Fruit fly (Drosophila melanogaster) whole organism, wandering third instar larva: Measurements from ENCODE around the gene CG18249.

Source experiments
- Abd-B ChIP-seq: fragments of >200 bp; optimal IDR thresholded peaks from 2 replicates; lab custom pipeline; 2017; ENCODE audit warnings: missing biosample characterization, missing genetic modification characterization
- CG32264 ChIP-seq: fragments of 200-800 bp; sonication (Bioruptor generic); optimal IDR thresholded peaks from 2 replicates; lab custom pipeline; 2016; ENCODE audit warnings: missing biosample characterization, missing genetic modification characterization
- CG9705 ChIP-seq: fragments of 200-800 bp; sonication (Bioruptor generic); optimal IDR thresholded peaks from 2 replicates; lab custom pipeline; 2018; ENCODE audit warnings: missing biosample characterization, mild to moderate bottlenecking, missing genetic modification characterization
- CrebA ChIP-seq: fragments of 200-800 bp; sonication (Bioruptor generic); optimal IDR thresholded peaks from 2 replicates; lab custom pipeline; 2016; ENCODE audit warnings: missing biosample characterization, mild to moderate bottlenecking, missing genetic modification characterization, borderline replicate concordance
- Dfd ChIP-seq: fragments of >200 bp; optimal IDR thresholded peaks from 2 replicates; lab custom pipeline; 2017; ENCODE audit warnings: missing biosample characterization, missing genetic modification characterization
- Dif ChIP-seq: fragments of 200-275, 200-300 bp; sonication (Bioruptor generic); optimal IDR thresholded peaks from 2 replicates; lab custom pipeline; 2018; ENCODE audit warnings: missing biosample characterization, missing genetic modification characterization; ENCODE audit not compliant: partially characterized antibody
- GATAd ChIP-seq: sonication (Bioruptor generic); optimal IDR thresholded peaks from 2 replicates; lab custom pipeline; 2016; ENCODE audit warnings: missing biosample characterization, missing genetic modification characterization
- HLH106 ChIP-seq: fragments of 200-800 bp; optimal IDR thresholded peaks from 3 replicates; lab custom pipeline; 2019; ENCODE audit warnings: missing biosample characterization, mild to moderate bottlenecking, missing genetic modification characterization, moderate library complexity
- Hnf4 ChIP-seq: fragments of 200-800 bp; sonication (Bioruptor generic); optimal IDR thresholded peaks from 2 replicates; lab custom pipeline; 2016; ENCODE audit warnings: missing biosample characterization, mild to moderate bottlenecking, missing genetic modification characterization
- Hr78 ChIP-seq: fragments of >200 bp; optimal IDR thresholded peaks from 2 replicates; lab custom pipeline; 2017; ENCODE audit warnings: missing biosample characterization, missing genetic modification characterization
- Hr83 ChIP-seq: fragments of 200-300 bp; sonication (Bioruptor generic); optimal IDR thresholded peaks from 2 replicates; lab custom pipeline; 2016; ENCODE audit warnings: missing biosample characterization, mild to moderate bottlenecking, missing genetic modification characterization, moderate library complexity; ENCODE audit not compliant: poor library complexity, severe bottlenecking
- Jra ChIP-seq: sonication (Bioruptor generic); optimal IDR thresholded peaks from 2 replicates; lab custom pipeline; 2016; ENCODE audit warnings: missing biosample characterization, missing genetic modification characterization
- Mio ChIP-seq: sonication (Bioruptor generic); optimal IDR thresholded peaks from 2 replicates; lab custom pipeline; 2016; ENCODE audit warnings: missing biosample characterization, missing genetic modification characterization
- Myc ChIP-seq: fragments of >200 bp; optimal IDR thresholded peaks from 2 replicates; lab custom pipeline; 2017
- N ChIP-seq: fragments of >200 bp; optimal IDR thresholded peaks from 2 replicates; lab custom pipeline; 2018; ENCODE audit warnings: missing biosample characterization, missing external identifiers, missing genetic modification characterization
- OdsH ChIP-seq: fragments of 200-800 bp; sonication (Bioruptor generic); optimal IDR thresholded peaks from 2 replicates; lab custom pipeline; 2016; ENCODE audit warnings: missing biosample characterization, mild to moderate bottlenecking, missing genetic modification characterization
- Rel ChIP-seq, 2 experiments: fragments of 200-800 bp; sonication (Bioruptor generic) in 1 of 2; optimal IDR thresholded peaks; 2 replicates in 1 of 2; 3 replicates in 1 of 2; lab custom pipeline; 2016 to 2019; ENCODE audit warnings: mild to moderate bottlenecking in 2 of 2, missing biosample characterization in 2 of 2, missing genetic modification characterization in 2 of 2, moderate library complexity in 1 of 2
- Sp1 ChIP-seq: fragments of 200-800 bp; sonication (Bioruptor generic); optimal IDR thresholded peaks from 3 replicates; lab custom pipeline; 2019; ENCODE audit warnings: missing biosample characterization, mild to moderate bottlenecking, missing genetic modification characterization, moderate library complexity
- Vsx2 ChIP-seq: fragments of 200-300, 225-300 bp; sonication (Bioruptor generic); optimal IDR thresholded peaks from 2 replicates; lab custom pipeline; 2018; ENCODE audit warnings: missing biosample characterization, missing genetic modification characterization; ENCODE audit not compliant: partially characterized antibody
- br ChIP-seq: fragments of 200-800 bp; sonication (Bioruptor generic); optimal IDR thresholded peaks from 2 replicates; lab custom pipeline; 2016; ENCODE audit warnings: missing biosample characterization, missing genetic modification characterization
- brk ChIP-seq: fragments of 200-800 bp; sonication (Bioruptor generic); optimal IDR thresholded peaks from 2 replicates; lab custom pipeline; 2016; ENCODE audit warnings: missing biosample characterization, mild to moderate bottlenecking, missing genetic modification characterization
- dl ChIP-seq, 2 experiments: fragments of 175-275, 200-275 bp in 1 of 2; fragments of 200-275 bp in 1 of 2; sonication (Bioruptor generic); optimal IDR thresholded peaks; lab custom pipeline; 2018; ENCODE audit warnings: mild to moderate bottlenecking in 2 of 2, missing biosample characterization in 2 of 2, missing genetic modification characterization in 2 of 2, moderate library complexity in 2 of 2; ENCODE audit not compliant: partially characterized antibody in 2 of 2, insufficient read depth in 1 of 2
- dmrt93B ChIP-seq: fragments of 200-800 bp; sonication (Bioruptor generic); optimal IDR thresholded peaks from 2 replicates; lab custom pipeline; 2018; ENCODE audit warnings: missing biosample characterization, mild to moderate bottlenecking, missing genetic modification characterization
- dsf ChIP-seq: sonication (Bioruptor generic); optimal IDR thresholded peaks from 2 replicates; lab custom pipeline; 2016; ENCODE audit warnings: missing biosample characterization, missing genetic modification characterization, borderline replicate concordance
- ey ChIP-seq: fragments of 200-800 bp; sonication (Bioruptor generic); optimal IDR thresholded peaks from 2 replicates; lab custom pipeline; 2016; ENCODE audit warnings: missing biosample characterization, missing genetic modification characterization
- foxo ChIP-seq, 2 experiments: fragments of 200-800 bp; sonication (Bioruptor generic); optimal IDR thresholded peaks; 2 replicates in 1 of 2; 3 replicates in 1 of 2; lab custom pipeline; 2016 to 2017; ENCODE audit warnings: missing biosample characterization in 2 of 2, missing genetic modification characterization in 2 of 2
- fru ChIP-seq: fragments of 200-800 bp; sonication (Bioruptor generic); optimal IDR thresholded peaks from 3 replicates; lab custom pipeline; 2016; ENCODE audit warnings: missing biosample characterization, mild to moderate bottlenecking, missing genetic modification characterization
- h ChIP-seq: fragments of 200-800 bp; sonication (Bioruptor generic); optimal IDR thresholded peaks from 3 replicates; lab custom pipeline; 2016; ENCODE audit warnings: missing biosample characterization, mild to moderate bottlenecking, missing genetic modification characterization
- jim ChIP-seq: fragments of 175-275, 200-325 bp; sonication (Bioruptor generic); optimal IDR thresholded peaks from 2 replicates; lab custom pipeline; 2016; ENCODE audit warnings: missing biosample characterization, mild to moderate bottlenecking, missing genetic modification characterization
- lola ChIP-seq: fragments of >200 bp; optimal IDR thresholded peaks from 2 replicates; lab custom pipeline; 2017; ENCODE audit warnings: missing biosample characterization, missing genetic modification characterization
- pan ChIP-seq: fragments of >200 bp; optimal IDR thresholded peaks from 2 replicates; lab custom pipeline; 2017
- psq ChIP-seq: fragments of 200-800 bp; sonication (Bioruptor generic); optimal IDR thresholded peaks from 3 replicates; lab custom pipeline; 2017; ENCODE audit warnings: missing biosample characterization, mild to moderate bottlenecking, missing genetic modification characterization, moderate library complexity
- rgr ChIP-seq: fragments of 200-800 bp; sonication (Bioruptor generic); optimal IDR thresholded peaks from 3 replicates; lab custom pipeline; 2016; ENCODE audit warnings: missing biosample characterization, mild to moderate bottlenecking, missing genetic modification characterization
- sage ChIP-seq: fragments of 200-800 bp; sonication (Bioruptor generic); optimal IDR thresholded peaks from 2 replicates; lab custom pipeline; 2016; ENCODE audit warnings: missing biosample characterization, mild to moderate bottlenecking, missing genetic modification characterization
- sv ChIP-seq: fragments of 200-800 bp; sonication (Bioruptor generic); optimal IDR thresholded peaks from 3 replicates; lab custom pipeline; 2016; ENCODE audit warnings: missing biosample characterization, missing genetic modification characterization
- tai ChIP-seq: sonication (Bioruptor generic); optimal IDR thresholded peaks from 2 replicates; lab custom pipeline; 2016; ENCODE audit warnings: missing biosample characterization, missing genetic modification characterization
- usp ChIP-seq: fragments of >200 bp; optimal IDR thresholded peaks from 2 replicates; lab custom pipeline; 2017; ENCODE audit warnings: missing biosample characterization, missing genetic modification characterization
- woc ChIP-seq: sonication (Bioruptor generic); optimal IDR thresholded peaks from 2 replicates; lab custom pipeline; 2016; ENCODE audit warnings: missing biosample characterization, mild to moderate bottlenecking, missing genetic modification characterization

The CG18249 gene

dm6 chr3R:8256040-8256439 is 36.1 kb downstream of the CG18249 start:
- no peak for TF ChIP-seq dmrt93B (GFP tag; lab: Kevin White, UChicago)
- TF ChIP-seq Sp1 (GFP tag; lab: Kevin White, UChicago), result no peak
- TF ChIP-seq jim (GFP tag; lab: Kevin White, UChicago), result no peak
- TF ChIP-seq foxo (GFP tag; optimal IDR thresholded peaks at IDR 0.05; lab: Kevin White, UChicago), result no peak
- no peak for TF ChIP-seq brk (GFP tag; lab: Kevin White, UChicago)

DNA sequence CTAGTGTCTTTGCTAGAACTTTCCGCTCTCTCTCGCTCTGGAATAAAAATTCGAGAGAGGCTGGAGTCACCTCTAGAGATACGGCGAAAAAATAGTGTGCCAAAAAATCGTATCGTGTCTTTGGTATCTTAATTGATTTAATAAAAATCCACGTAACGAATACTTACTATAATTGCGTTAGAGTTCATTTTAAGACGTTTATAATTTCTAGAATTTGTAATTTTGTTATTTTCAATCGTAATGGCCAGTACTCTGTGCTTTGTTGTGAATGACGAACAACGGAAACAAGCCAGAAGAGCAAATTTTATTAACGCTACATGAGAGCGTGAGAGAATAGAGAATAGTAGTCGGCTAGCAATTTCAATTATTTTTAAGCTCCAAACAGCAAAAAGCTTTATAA is 41.7 kb downstream of the CG18249 start:
- TF ChIP-seq Abd-B (GFP tag; lab: Kevin White, UChicago) (no peak), jim (GFP tag; lab: Kevin White, UChicago) (no peak), Vsx2 (GFP tag; lab: Kevin White, UChicago) (peak; percentile 17), Rel (GFP tag; optimal IDR thresholded peaks at IDR 0.05; lab: Kevin White, UChicago) (no peak), Rel (tag; optimal IDR thresholded peaks at IDR 0.05; lab: Kevin White, UChicago) (no peak)

DNA sequence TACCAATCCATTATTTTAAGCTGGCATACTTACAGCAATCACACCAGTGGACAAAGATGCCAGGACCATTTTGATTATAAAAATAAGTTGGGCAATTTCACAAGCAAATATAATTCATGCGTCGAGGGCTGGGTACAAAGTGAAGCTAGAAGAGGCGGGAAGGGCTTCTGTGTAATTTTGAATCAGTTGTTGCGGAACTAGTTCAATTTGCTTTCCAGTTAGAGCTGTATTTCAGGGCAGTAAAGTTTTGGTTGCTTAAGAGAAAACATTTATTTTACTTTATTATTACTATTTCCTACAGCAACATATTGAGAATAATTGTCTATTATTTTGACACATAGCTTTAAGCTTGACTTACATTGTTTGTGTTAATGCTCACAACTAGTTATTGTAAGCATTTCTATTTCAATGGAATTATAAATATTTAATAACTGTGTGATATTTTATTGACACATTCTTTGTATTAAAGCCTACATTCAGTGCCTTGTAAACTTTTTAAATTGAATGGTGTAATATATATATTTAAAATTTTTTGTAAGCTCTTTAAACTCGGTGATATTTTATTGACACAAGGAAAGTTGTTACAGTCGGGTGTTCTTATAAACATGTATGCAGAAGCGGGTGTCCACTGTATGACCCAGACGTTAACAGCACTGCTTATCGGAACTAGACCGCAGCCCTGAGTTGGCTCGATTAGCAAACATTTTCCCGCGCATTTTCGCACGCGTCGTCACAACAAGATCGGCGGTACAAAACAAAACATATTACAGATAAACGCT is 44.5 kb downstream of the CG18249 start, which contains the start of the genes RPA1 and Mcm2:
RPA1 (minus strand) TSS at position 150 of the 779 bp plus-strand sequence.
Mcm2 (plus strand) TSS at position 669 of the 779 bp plus-strand sequence.
- TF ChIP-seq Hr78 (GFP tag; lab: Kevin White, UChicago) (no peak), Dif (no peak), lola (GFP tag; lab: Kevin White, UChicago) (no peak), sv (GFP tag; lab: Kevin White, UChicago) (peak; percentile 55), foxo (GFP tag; optimal IDR thresholded peaks at IDR 0.05; lab: Kevin White, UChicago) (peak in 1 of 2 experiments; percentile 89), Sp1 (GFP tag; lab: Kevin White, UChicago) (peak; percentile 84), dmrt93B (GFP tag; lab: Kevin White, UChicago) (peak; percentile 83), Dfd (GFP tag; lab: Kevin White, UChicago) (no peak), fru (peak; percentile 74), Hr83 (GFP tag; lab: Kevin White, UChicago) (peak; percentile 73), HLH106 (peak; percentile 87), rgr (GFP tag; lab: Kevin White, UChicago) (peak; percentile 74), CrebA (GFP tag; lab: Kevin White, UChicago) (no peak), Abd-B (GFP tag; lab: Kevin White, UChicago) (no peak), ey (GFP tag; lab: Kevin White, UChicago) (peak; percentile 69), usp (GFP tag; lab: Kevin White, UChicago) (no peak), br (GFP tag; lab: Kevin White, UChicago) (peak; percentile 49), tai (GFP tag; lab: Kevin White, UChicago) (no peak), h (GFP tag; lab: Kevin White, UChicago) (peak; percentile 75), OdsH (GFP tag; lab: Kevin White, UChicago) (peak; percentile 73), N (GFP tag; lab: Kevin White, UChicago) (no peak), Rel (GFP tag; optimal IDR thresholded peaks at IDR 0.05; lab: Kevin White, UChicago) (no peak), Rel (tag; optimal IDR thresholded peaks at IDR 0.05; lab: Kevin White, UChicago) (peak; percentile 19), woc (peak; percentile 81), dsf (peak; percentile 39), Vsx2 (GFP tag; lab: Kevin White, UChicago) (no peak), Hnf4 (GFP tag; lab: Kevin White, UChicago) (no peak), Myc (lab: Kevin White, UChicago) (no peak), sage (no peak), jim (GFP tag; lab: Kevin White, UChicago) (peak; percentile 76), CG9705 (GFP tag; lab: Kevin White, UChicago) (peak; percentile 64), GATAd (GFP tag; lab: Kevin White, UChicago) (peak; percentile 8), brk (GFP tag; lab: Kevin White, UChicago) (no peak), psq (GFP tag; lab: Kevin White, UChicago) (peak; percentile 77), dl (GFP tag; optimal IDR thresholded peaks at IDR 0.05; lab: Kevin White, UChicago; ENCODE audit: insufficient read depth in 1 of 2, partially characterized antibody in 2 of 2) (no peak), Mio (GFP tag; lab: Kevin White, UChicago) (peak; percentile 1), CG32264 (no peak), Jra (GFP tag; lab: Kevin White, UChicago) (no peak), pan (no peak)
